Fruit fly (Drosophila melanogaster) whole organism, embryonic: Measurements from ENCODE around the gene witty.
A peak's percentile ranks its signal among the peaks of the same experiment; 100 is the strongest.

Source experiments
- Antp ChIP-seq: fragments of 200-800 bp; sonication (Bioruptor generic); optimal IDR thresholded peaks from 3 replicates; lab custom pipeline; 2016; ENCODE audit warnings: missing biosample characterization, missing genetic modification characterization
- CG11247 ChIP-seq: fragments of 200-800 bp; sonication (Bioruptor generic); IDR thresholded peaks from 2 replicates; pipeline ENCODE4 v1.3.6; 2022; ENCODE audit warnings: missing biosample characterization, missing genetic modification characterization
- CG11723 ChIP-seq: fragments of 200-800 bp; sonication (Bioruptor generic); optimal IDR thresholded peaks from 2 replicates; lab custom pipeline; 2017; ENCODE audit warnings: missing biosample characterization, mild to moderate bottlenecking, missing genetic modification characterization
- CG14050 ChIP-seq: fragments of 200-800 bp; sonication (Bioruptor generic); IDR thresholded peaks from 3 replicates; pipeline ENCODE4 v1.3.6; 2022; ENCODE audit warnings: missing biosample characterization, missing genetic modification characterization
- CG1529 ChIP-seq: fragments of 200-800 bp; sonication (Bioruptor generic); optimal IDR thresholded peaks from 3 replicates; lab custom pipeline; 2018; ENCODE audit warnings: missing biosample characterization, missing genetic modification characterization
- CG15479 ChIP-seq: fragments of 200-800 bp; sonication (Bioruptor generic); optimal IDR thresholded peaks from 3 replicates; lab custom pipeline; 2019; ENCODE audit warnings: missing biosample characterization, mild to moderate bottlenecking, missing genetic modification characterization, moderate library complexity
- CG17328 ChIP-seq: fragments of 200-800 bp; sonication (Bioruptor generic); IDR thresholded peaks from 2 replicates; pipeline ENCODE4 v1.3.6; 2022; ENCODE audit warnings: missing biosample characterization, missing genetic modification characterization
- CG1832 ChIP-seq: fragments of 200-800 bp; sonication (Bioruptor generic); optimal IDR thresholded peaks from 2 replicates; lab custom pipeline; 2017; ENCODE audit warnings: missing biosample characterization, mild to moderate bottlenecking, missing genetic modification characterization, inconsistent platforms
- CG18764 ChIP-seq: fragments of 200-800 bp; sonication (Bioruptor generic); optimal IDR thresholded peaks from 3 replicates; lab custom pipeline; 2016; ENCODE audit warnings: missing biosample characterization, missing genetic modification characterization
- CG30403 ChIP-seq: fragments of 200-800 bp; sonication (Bioruptor generic); optimal IDR thresholded peaks from 3 replicates; lab custom pipeline; 2016; ENCODE audit warnings: missing biosample characterization, missing genetic modification characterization
- CG32772 ChIP-seq: fragments of 200-800 bp; sonication (Bioruptor generic); IDR thresholded peaks from 2 replicates; pipeline ENCODE4 v1.3.6; 2022; ENCODE audit warnings: missing biosample characterization, missing genetic modification characterization
- CG5245 ChIP-seq: fragments of 200-800 bp; sonication (Bioruptor generic); optimal IDR thresholded peaks from 3 replicates; lab custom pipeline; 2016; ENCODE audit warnings: missing biosample characterization, missing genetic modification characterization
- CG7963 ChIP-seq: fragments of 200-800 bp; sonication (Bioruptor generic); IDR thresholded peaks from 3 replicates; pipeline ENCODE4 v1.3.6; 2022; ENCODE audit warnings: missing biosample characterization, missing genetic modification characterization; ENCODE audit not compliant: partially characterized antibody
- Dad ChIP-seq: fragments of 200-800 bp; sonication (Bioruptor generic); optimal IDR thresholded peaks from 3 replicates; lab custom pipeline; 2016; ENCODE audit warnings: missing biosample characterization, missing genetic modification characterization
- Deaf1 ChIP-seq: fragments of 200-800 bp; optimal IDR thresholded peaks from 3 replicates; lab custom pipeline; 2019; ENCODE audit warnings: missing biosample characterization, mild to moderate bottlenecking, missing genetic modification characterization, moderate library complexity
- Doc2 ChIP-seq: fragments of 200-800 bp; sonication (Bioruptor generic); IDR thresholded peaks from 2 replicates; pipeline ENCODE4 v1.3.6; 2022; ENCODE audit warnings: missing biosample characterization, missing genetic modification characterization
- ERR ChIP-seq: fragments of 200-800 bp; sonication (Bioruptor generic); optimal IDR thresholded peaks from 2 replicates; lab custom pipeline; 2016; ENCODE audit warnings: missing biosample characterization, missing genetic modification characterization
- Elba2 ChIP-seq: fragments of 200-800 bp; sonication (Bioruptor generic); optimal IDR thresholded peaks from 3 replicates; lab custom pipeline; 2016; ENCODE audit warnings: missing biosample characterization, missing genetic modification characterization
- Fer2 ChIP-seq: fragments of 200-800 bp; sonication (Bioruptor generic); optimal IDR thresholded peaks from 2 replicates; lab custom pipeline; 2018; ENCODE audit warnings: missing biosample characterization, mild to moderate bottlenecking, missing genetic modification characterization, moderate library complexity
- HLHmδ ChIP-seq: fragments of 200-800 bp; sonication (Bioruptor generic); optimal IDR thresholded peaks from 2 replicates; lab custom pipeline; 2018; ENCODE audit warnings: missing biosample characterization, mild to moderate bottlenecking, missing genetic modification characterization, moderate library complexity
- Hr78 ChIP-seq, 2 experiments: fragments of 200-800 bp in 1 of 2; fragments of >200 bp in 1 of 2; sonication (Bioruptor generic) in 1 of 2; optimal IDR thresholded peaks; 2 replicates each; lab custom pipeline; 2017 to 2019; ENCODE audit warnings: missing biosample characterization in 2 of 2, missing genetic modification characterization in 2 of 2, mild to moderate bottlenecking in 1 of 2, moderate library complexity in 1 of 2
- Max ChIP-seq: fragments of 200-800 bp; sonication (Bioruptor generic); optimal IDR thresholded peaks from 2 replicates; lab custom pipeline; 2016; ENCODE audit warnings: missing biosample characterization, mild to moderate bottlenecking, missing genetic modification characterization
- Med ChIP-seq: fragments of 200-800 bp; sonication (Bioruptor generic); peaks from one replicate; lab custom pipeline; 2016; ENCODE audit warnings: missing biosample characterization, missing genetic modification characterization, mild to moderate bottlenecking, inconsistent platforms, moderate library complexity
- Opbp ChIP-seq: fragments of 200-800 bp; sonication (Bioruptor generic); IDR thresholded peaks from 3 replicates; pipeline ENCODE4 v1.3.6; 2022; ENCODE audit warnings: missing biosample characterization, missing genetic modification characterization; ENCODE audit not compliant: partially characterized antibody
- Ssrp ChIP-seq: fragments of 200-800 bp; sonication (Bioruptor generic); optimal IDR thresholded peaks from 2 replicates; lab custom pipeline; 2018; ENCODE audit warnings: missing biosample characterization, mild to moderate bottlenecking, missing genetic modification characterization, moderate library complexity
- Xrp1 ChIP-seq: fragments of 200-800 bp; sonication (Bioruptor generic); IDR thresholded peaks from 2 replicates; pipeline ENCODE4 v1.3.6; 2022; ENCODE audit warnings: missing biosample characterization, missing genetic modification characterization
- ap ChIP-seq: fragments of 200-800 bp; sonication (Bioruptor generic); IDR thresholded peaks from 2 replicates; pipeline ENCODE4 v1.3.6; 2022; ENCODE audit warnings: missing biosample characterization, missing genetic modification characterization
- chinmo ChIP-seq: fragments of 200-800 bp; sonication (Bioruptor generic); IDR thresholded peaks from 4 replicates; pipeline ENCODE4 v1.3.6; 2022; ENCODE audit warnings: missing biosample characterization, missing genetic modification characterization; ENCODE audit not compliant: partially characterized antibody
- crp ChIP-seq, 2 experiments: fragments of 200-800 bp; sonication (Bioruptor generic); optimal IDR thresholded peaks; 2 replicates in 1 of 2; 3 replicates in 1 of 2; lab custom pipeline; 2017; ENCODE audit warnings: missing biosample characterization in 2 of 2, missing genetic modification characterization in 2 of 2, mild to moderate bottlenecking in 1 of 2, moderate library complexity in 1 of 2
- dysf ChIP-seq: fragments of 200-800 bp; sonication (Bioruptor generic); IDR thresholded peaks from 3 replicates; pipeline ENCODE4 v1.3.6; 2022; ENCODE audit warnings: missing biosample characterization, missing genetic modification characterization
- en ChIP-seq: fragments of 200-800 bp; sonication (Bioruptor generic); optimal IDR thresholded peaks from 2 replicates; lab custom pipeline; 2016; ENCODE audit warnings: missing biosample characterization, missing genetic modification characterization
- esg ChIP-seq: fragments of 200-800 bp; sonication (Bioruptor generic); conservative IDR thresholded peaks from 2 replicates; pipeline ENCODE4 v1.3.6; 2022; ENCODE audit warnings: missing biosample characterization, missing genetic modification characterization
- fd102C ChIP-seq: fragments of 200-800 bp; sonication (Bioruptor generic); optimal IDR thresholded peaks from 2 replicates; lab custom pipeline; 2018; ENCODE audit warnings: missing biosample characterization, mild to moderate bottlenecking, missing genetic modification characterization, moderate library complexity
- gsb-n ChIP-seq: fragments of 200-800 bp; sonication (Bioruptor generic); optimal IDR thresholded peaks from 3 replicates; lab custom pipeline; 2018; ENCODE audit warnings: missing biosample characterization, mild to moderate bottlenecking, missing genetic modification characterization
- her ChIP-seq: fragments of 200-800 bp; sonication (Bioruptor generic); optimal IDR thresholded peaks from 2 replicates; lab custom pipeline; 2016; ENCODE audit warnings: missing biosample characterization, missing genetic modification characterization
- insv ChIP-seq, 2 experiments: fragments of 200-800 bp; sonication (Bioruptor generic); optimal IDR thresholded peaks; 3 replicates each; lab custom pipeline; 2016 to 2018; ENCODE audit warnings: missing biosample characterization in 2 of 2, missing genetic modification characterization in 2 of 2
- klu ChIP-seq: fragments of 200-800 bp; sonication (Bioruptor generic); IDR thresholded peaks from 2 replicates; pipeline ENCODE4 v1.3.6; 2022; ENCODE audit warnings: missing biosample characterization, missing genetic modification characterization
- maf-S ChIP-seq: fragments of 200-800 bp; sonication (Bioruptor generic); optimal IDR thresholded peaks from 2 replicates; lab custom pipeline; 2016; ENCODE audit warnings: missing biosample characterization, missing genetic modification characterization
- mld ChIP-seq: fragments of 200-800 bp; sonication (Bioruptor generic); IDR thresholded peaks from 3 replicates; pipeline ENCODE4 v1.3.6; 2022; ENCODE audit warnings: missing biosample characterization, missing genetic modification characterization; ENCODE audit not compliant: partially characterized antibody
- odd ChIP-seq: fragments of 200-800 bp; sonication (Bioruptor generic); optimal IDR thresholded peaks from 2 replicates; lab custom pipeline; 2017; ENCODE audit warnings: missing biosample characterization, mild to moderate bottlenecking, missing genetic modification characterization
- phol ChIP-seq: fragments of 200-800 bp; sonication (Bioruptor generic); optimal IDR thresholded peaks from 3 replicates; lab custom pipeline; 2018; ENCODE audit warnings: missing biosample characterization, mild to moderate bottlenecking, missing genetic modification characterization, moderate library complexity
- rib ChIP-seq: fragments of 200-800 bp; sonication (Bioruptor generic); IDR thresholded peaks from 2 replicates; pipeline ENCODE4 v1.3.6; 2022; ENCODE audit warnings: missing biosample characterization, missing genetic modification characterization
- ro ChIP-seq: fragments of 200-800 bp; sonication (Bioruptor generic); IDR thresholded peaks from 2 replicates; pipeline ENCODE4 v1.3.6; 2022; ENCODE audit warnings: missing biosample characterization, missing genetic modification characterization
- schlank ChIP-seq: fragments of 200-800 bp; sonication (Bioruptor generic); optimal IDR thresholded peaks from 2 replicates; lab custom pipeline; 2018; ENCODE audit warnings: missing biosample characterization, mild to moderate bottlenecking, missing genetic modification characterization
- scrt ChIP-seq: fragments of 200-800 bp; sonication (Bioruptor generic); optimal IDR thresholded peaks from 2 replicates; lab custom pipeline; 2018; ENCODE audit warnings: missing biosample characterization, mild to moderate bottlenecking, missing genetic modification characterization, moderate library complexity
- slou ChIP-seq: fragments of 200-800 bp; sonication (Bioruptor generic); optimal IDR thresholded peaks from 3 replicates; lab custom pipeline; 2016; ENCODE audit warnings: missing biosample characterization, missing genetic modification characterization
- sqz ChIP-seq: fragments of 200-800 bp; sonication (Bioruptor generic); optimal IDR thresholded peaks from 3 replicates; lab custom pipeline; 2018; ENCODE audit warnings: missing biosample characterization, mild to moderate bottlenecking, missing genetic modification characterization
- tin ChIP-seq: fragments of 200-800 bp; sonication (Bioruptor generic); optimal IDR thresholded peaks from 3 replicates; lab custom pipeline; 2016; ENCODE audit warnings: missing biosample characterization, missing genetic modification characterization
- tll ChIP-seq, 2 experiments: fragments of 200-800 bp in 1 of 2; fragments of >200 bp in 1 of 2; sonication (Bioruptor generic) in 1 of 2; optimal IDR thresholded peaks; 2 replicates each; lab custom pipeline; 2017 to 2019; ENCODE audit warnings: missing biosample characterization in 2 of 2, missing genetic modification characterization in 2 of 2, mild to moderate bottlenecking in 1 of 2, moderate library complexity in 1 of 2
- unc-4 ChIP-seq: fragments of 200-800 bp; sonication (Bioruptor generic); IDR thresholded peaks from 2 replicates; pipeline ENCODE4 v1.3.6; 2022; ENCODE audit warnings: missing biosample characterization, missing genetic modification characterization; ENCODE audit not compliant: partially characterized antibody

Gene witty

DNA sequence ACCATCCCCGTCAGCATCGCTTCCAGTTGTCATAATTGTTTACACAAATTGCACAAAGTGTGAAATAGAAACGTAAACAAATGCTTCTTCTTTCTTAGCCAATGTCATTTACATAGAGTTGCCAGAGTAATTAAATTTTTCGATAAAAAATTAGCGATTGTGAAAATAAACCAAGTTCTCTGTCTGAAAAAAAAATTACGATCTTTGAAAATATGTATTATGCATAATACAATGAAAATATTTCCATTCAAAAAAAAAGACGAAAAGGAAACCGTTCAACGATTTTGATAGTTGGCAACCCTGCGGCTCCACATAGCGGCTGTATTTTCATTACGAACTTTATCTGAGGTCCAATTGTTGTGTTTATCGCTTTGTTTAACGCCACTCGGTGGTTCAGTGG, 27.0 kb upstream of the witty start, which contains the start of the genes CG7810 and CG7806 (continued):
- TF ChIP-seq klu (GFP tag; lab: Robert Waterston, UW) (peak; percentile 74), CG11723 (GFP tag; lab: Kevin White, UChicago) (no peak), crp (GFP tag; optimal IDR thresholded peaks at IDR 0.05; lab: Kevin White, UChicago) (peak in 1 of 2 experiments; percentile 64), CG30403 (peak; percentile 93), slou (GFP tag; lab: Kevin White, UChicago) (peak; percentile 52), CG1832 (no peak), CG15479 (GFP tag; lab: Kevin White, UChicago) (peak; percentile 79), ERR (GFP tag; lab: Kevin White, UChicago) (peak; percentile 79), ro (peak; percentile 30; the same call in 1 of the 2 replicates), CG1529 (GFP tag; lab: Kevin White, UChicago) (peak; percentile 86), rib (GFP tag; lab: Robert Waterston, UW) (peak; percentile 89), Elba2 (GFP tag; lab: Kevin White, UChicago) (peak; percentile 56), gsb-n (tag; lab: Kevin White, UChicago) (peak; percentile 90), HLHmδ (GFP tag; lab: Kevin White, UChicago) (no peak), scrt (GFP tag; lab: Kevin White, UChicago) (peak; percentile 75), Fer2 (tag; lab: Kevin White, UChicago) (peak; percentile 72), mld (no peak), Xrp1 (GFP tag; lab: Robert Waterston, UW) (peak; percentile 94), Deaf1 (no peak), dysf (GFP tag; lab: Robert Waterston, UW) (peak; percentile 92), insv (GFP tag; optimal IDR thresholded peaks at IDR 0.05; lab: Kevin White, UChicago) (peak in 1 of 2 experiments; percentile 70), tin (GFP tag; lab: Kevin White, UChicago) (peak; percentile 88), CG17328 (GFP tag; lab: Robert Waterston, UW) (peak; percentile 96), CG5245 (GFP tag; lab: Kevin White, UChicago) (peak; percentile 80), CG32772 (GFP tag; lab: Robert Waterston, UW) (peak; percentile 86), chinmo (GFP tag; lab: Robert Waterston, UW) (0 out of 4 replicates have a peak, but pooled peaks have one; percentile 12), Max (GFP tag; lab: Kevin White, UChicago) (peak; percentile 86), CG7963 (GFP tag; lab: Robert Waterston, UW) (no peak), her (GFP tag; lab: Kevin White, UChicago) (peak; percentile 84), Med (GFP tag; lab: Kevin White, UChicago) (peak; percentile 98), Hr78 (GFP tag; optimal IDR thresholded peaks at IDR 0.05; lab: Kevin White, UChicago) (no peak), unc-4 (peak; percentile 52), tll (GFP tag; optimal IDR thresholded peaks at IDR 0.05; lab: Kevin White, UChicago) (peak in 1 of 2 experiments; percentile 66), Antp (GFP tag; lab: Kevin White, UChicago) (peak; percentile 87), phol (tag; lab: Kevin White, UChicago) (peak; percentile 89), en (GFP tag; lab: Kevin White, UChicago) (peak; percentile 92), Opbp (GFP tag; lab: Robert Waterston, UW) (no peak), sqz (GFP tag; lab: Kevin White, UChicago) (no peak), Dad (GFP tag; lab: Kevin White, UChicago) (peak; percentile 86), CG18764 (GFP tag; lab: Kevin White, UChicago) (peak; percentile 88), CG11247 (peak; percentile 88), odd (GFP tag; lab: Kevin White, UChicago) (no peak), ap (GFP tag; lab: Robert Waterston, UW) (peak; percentile 69), CG14050 (GFP tag; lab: Robert Waterston, UW) (peak; percentile 88), Doc2 (GFP tag; lab: Robert Waterston, UW) (no peak), fd102C (GFP tag; lab: Kevin White, UChicago) (peak; percentile 8), maf-S (GFP tag; lab: Kevin White, UChicago) (peak; percentile 88), esg (GFP tag; lab: Robert Waterston, UW) (peak; percentile 92), Ssrp (tag; lab: Kevin White, UChicago) (peak; percentile 83), schlank (tag; lab: Kevin White, UChicago) (peak; percentile 63)
